Worm (Caenorhabditis elegans): ENCODE results near the gene glb-34.
"Not testable (repeated sequence)": the region's sequence is repeated elsewhere in the genome, so short reads cannot be mapped to it uniquely, and the experiment has no call there.

The glb-34 gene

ce11 chrIV:14562649-14563268 lies 9.7 kb downstream of the glb-34 start:
- TF ChIP-seq lir-3 (tag; optimal IDR thresholded peaks at IDR 0.05) (no peak), snpc-1.2 (GFP tag; IDR thresholded peaks at IDR 0.05) (peak; percentile 74; the same call in 1 of the 2 replicates), pha-4 (GFP tag; IDR thresholded peaks at IDR 0.05) (no peak), pha-4 (tag; optimal IDR thresholded peaks at IDR 0.05) (peak; percentile 31), dve-1 (tag; optimal IDR thresholded peaks at IDR 0.05; ENCODE audit: insufficient read depth) (peak; percentile 14), hif-1 (tag; optimal IDR thresholded peaks at IDR 0.05) (no peak), pqm-1 (tag; optimal IDR thresholded peaks at IDR 0.05) (peak; percentile 75), daf-16 (GFP tag; optimal IDR thresholded peaks at IDR 0.05) (no peak), daf-16 (tag; optimal IDR thresholded peaks at IDR 0.05) (peak; percentile 40), unc-62 (GFP tag; optimal IDR thresholded peaks at IDR 0.05 in 1 of 2) (peak in 1 of 2 experiments; percentile 80), unc-62 (tag; optimal IDR thresholded peaks at IDR 0.05) (no peak), F49E8.2 (tag; optimal IDR thresholded peaks at IDR 0.05; ENCODE audit: borderline replicate concordance) (no peak)

- TF ChIP-seq pha-4 (GFP tag; IDR thresholded peaks at IDR 0.05) (no peak), pha-4 (tag; optimal IDR thresholded peaks at IDR 0.05) (no peak), lsy-2 (tag; optimal IDR thresholded peaks at IDR 0.05) (no peak), nhr-28 (tag; optimal IDR thresholded peaks at IDR 0.05) (peak; percentile 31), T20F7.1 (GFP tag; optimal IDR thresholded peaks at IDR 0.05) (no peak), T26A8.4 (GFP tag; IDR thresholded peaks at IDR 0.05) (no peak), dve-1 (tag; optimal IDR thresholded peaks at IDR 0.05; ENCODE audit: insufficient read depth) (peak; percentile 73), jun-1 (tag; optimal IDR thresholded peaks at IDR 0.05) (no peak), hlh-30 (tag; optimal IDR thresholded peaks at IDR 0.05; ENCODE audit: insufficient read depth) (peak; percentile 37), fos-1 (tag; optimal IDR thresholded peaks at IDR 0.05) (no peak), mdl-1 (tag; optimal IDR thresholded peaks at IDR 0.05) (no peak), pqm-1 (tag; optimal IDR thresholded peaks at IDR 0.05) (peak; percentile 36), daf-16 (GFP tag; optimal IDR thresholded peaks at IDR 0.05) (no peak), daf-16 (tag; optimal IDR thresholded peaks at IDR 0.05) (peak; percentile 85)
These were observed 10.8 kb downstream of the glb-34 start for ce11 chrIV:14561677-14562076.

ce11 chrIV:14559267-14559666 lies 13.2 kb downstream of the glb-34 start:
- no peak for TF ChIP-seq ztf-7 (tag; optimal IDR thresholded peaks at IDR 0.05)
- peak; percentile 50 for TF ChIP-seq pqm-1 (tag; optimal IDR thresholded peaks at IDR 0.05)
- TF ChIP-seq nhr-28 (tag; optimal IDR thresholded peaks at IDR 0.05): peak; percentile 10
- no peak for TF ChIP-seq egl-27 (tag; optimal IDR thresholded peaks at IDR 0.05)
- no peak for TF ChIP-seq daf-16 (GFP tag; optimal IDR thresholded peaks at IDR 0.05)
- TF ChIP-seq daf-16 (tag; optimal IDR thresholded peaks at IDR 0.05): peak; percentile 20
- no peak for TF ChIP-seq D1046.2 (GFP tag; IDR thresholded peaks at IDR 0.05)

ce11 chrIV:14557642-14558041 lies 14.9 kb downstream of the glb-34 start:
- no peak for TF ChIP-seq duxl-1 (tag; optimal IDR thresholded peaks at IDR 0.05; ENCODE audit: poor library complexity)
- peak; percentile 54 for TF ChIP-seq aha-1 (tag)

ce11 chrIV:14554788-14555187 lies 17.7 kb downstream of the glb-34 start, which contains the start of gene Y57G11B.6:
Gene Y57G11B.6 (minus strand): TSS chrIV:14554888.
- TF ChIP-seq ZK337.2 (GFP tag; IDR thresholded peaks at IDR 0.05) (no peak), aha-1 (tag) (peak; percentile 24)

ce11 chrIV:14551870-14552269 lies 20.6 kb downstream of the glb-34 start, which contains the start of gene pals-30:
Gene pals-30 (minus strand): TSS chrIV:14551970.
- not testable (repeated sequence) for TF ChIP-seq lir-3 (tag; optimal IDR thresholded peaks at IDR 0.05); mdl-1 (tag; optimal IDR thresholded peaks at IDR 0.05); ama-1 (optimal IDR thresholded peaks at IDR 0.05)

- TF ChIP-seq ZK337.2 (GFP tag; IDR thresholded peaks at IDR 0.05): no peak
- no peak for TF ChIP-seq F26F4.8 (GFP tag; conservative IDR thresholded peaks at IDR 0.05)
- no peak for TF ChIP-seq zfp-2 (tag; optimal IDR thresholded peaks at IDR 0.05)
- TF ChIP-seq ztf-7 (tag; optimal IDR thresholded peaks at IDR 0.05): no peak
- TF ChIP-seq ZK546.5 (tag; optimal IDR thresholded peaks at IDR 0.05): no peak
- no peak for TF ChIP-seq madf-5 (GFP tag; IDR thresholded peaks at IDR 0.05)
- TF ChIP-seq nhr-10 (tag; optimal IDR thresholded peaks at IDR 0.05): no peak
- TF ChIP-seq ceh-62 (tag; optimal IDR thresholded peaks at IDR 0.05): no peak
- no peak for TF ChIP-seq jun-1 (tag; optimal IDR thresholded peaks at IDR 0.05)
- no peak for TF ChIP-seq mxl-2 (GFP tag; conservative IDR thresholded peaks at IDR 0.05)
- no peak for TF ChIP-seq daf-16 (GFP tag; optimal IDR thresholded peaks at IDR 0.05)
- no peak for TF ChIP-seq daf-16 (tag; optimal IDR thresholded peaks at IDR 0.05)
- TF ChIP-seq ceh-32 (tag; optimal IDR thresholded peaks at IDR 0.05; ENCODE audit: poor library complexity): no peak
- no peak for TF ChIP-seq F37D6.2 (tag; optimal IDR thresholded peaks at IDR 0.05)
- no peak for TF ChIP-seq madf-9 (GFP tag; conservative IDR thresholded peaks at IDR 0.05)
- TF ChIP-seq mxl-3 (GFP tag; optimal IDR thresholded peaks at IDR 0.05): no peak
These were observed 23.2 kb downstream of the glb-34 start, which contains the start of gene T27E7.9 for ce11 chrIV:14549308-14549707. Gene T27E7.9 (minus strand): TSS chrIV:14549408.
